Worm (Caenorhabditis elegans) whole organism, L4 larva: ENCODE measurements around the gene D1086.5.
A peak's percentile ranks its signal among the peaks of the same experiment; 100 is the strongest.

Experiments
- F49E8.2 ChIP-seq: sonication (generic microtip); optimal IDR thresholded peaks from 2 replicates; lab custom pipeline; 2016; ENCODE audit warnings: missing compliant biosample characterization, mild to moderate bottlenecking, missing genetic modification characterization, borderline replicate concordance
- Y48G9A.11 ChIP-seq: fragments of 200-800 bp; sonication (Bioruptor generic); IDR thresholded peaks from 2 replicates; pipeline ENCODE4 v1.3.6; 2022; ENCODE audit warnings: missing genetic modification reagents, missing genetic modification characterization, missing compliant biosample characterization
- aha-1 ChIP-seq: fragments of 150-350 bp; peaks from one replicate; lab custom pipeline; 2014; ENCODE audit warnings: missing biosample characterization, missing genetic modification characterization
- ceh-28 ChIP-seq: fragments of 150-350 bp; optimal IDR thresholded peaks from 2 replicates; lab custom pipeline; 2014; ENCODE audit warnings: missing biosample characterization, missing genetic modification reagents, missing genetic modification characterization
- ceh-32 ChIP-seq: sonication (generic microtip); optimal IDR thresholded peaks from 2 replicates; lab custom pipeline; 2016; ENCODE audit warnings: mild to moderate bottlenecking, missing genetic modification characterization, missing compliant biosample characterization; ENCODE audit not compliant: poor library complexity
- ceh-44 ChIP-seq: fragments of 200-800 bp; sonication (Bioruptor generic); IDR thresholded peaks from 2 replicates; pipeline ENCODE4 v1.3.6; 2022; ENCODE audit warnings: missing genetic modification reagents, missing genetic modification characterization, missing compliant biosample characterization
- ceh-82 ChIP-seq: sonication (generic microtip); optimal IDR thresholded peaks from 2 replicates; lab custom pipeline; 2017; ENCODE audit warnings: missing biosample characterization, missing genetic modification characterization
- daf-12 ChIP-seq: fragments of 150-350 bp; optimal IDR thresholded peaks from 2 replicates; lab custom pipeline; 2014; ENCODE audit warnings: missing biosample characterization, missing genetic modification reagents, missing genetic modification characterization
- daf-16 ChIP-seq, 3 experiments: sonication (generic microtip); optimal IDR thresholded peaks; 2 replicates each; lab custom pipeline; 2016 to 2017; ENCODE audit warnings: missing genetic modification characterization in 3 of 3, missing genetic modification reagents in 3 of 3, mild to moderate bottlenecking in 2 of 3, missing compliant biosample characterization in 2 of 3, missing biosample characterization in 1 of 3, moderate library complexity in 1 of 3
- dmd-6 ChIP-seq: fragments of 200-800 bp; sonication (Bioruptor generic); IDR thresholded peaks from 2 replicates; pipeline ENCODE4 v1.3.6; 2022; ENCODE audit warnings: missing genetic modification reagents, missing genetic modification characterization, missing compliant biosample characterization
- dpl-1 ChIP-seq: fragments of 150-350 bp; optimal IDR thresholded peaks from 2 replicates; lab custom pipeline; 2014; ENCODE audit warnings: missing biosample characterization, missing genetic modification reagents, missing genetic modification characterization
- dve-1 ChIP-seq: sonication (generic microtip); optimal IDR thresholded peaks from 2 replicates; lab custom pipeline; 2017; ENCODE audit warnings: antibody characterized with exemption, mild to moderate bottlenecking, missing genetic modification characterization, missing compliant biosample characterization; ENCODE audit not compliant: insufficient read depth
- hlh-11 ChIP-seq: fragments of 200-800 bp; sonication (Bioruptor generic); optimal IDR thresholded peaks from 2 replicates; lab custom pipeline; 2018; ENCODE audit warnings: mild to moderate bottlenecking, missing genetic modification characterization, missing compliant biosample characterization
- jun-1 ChIP-seq: fragments of 150-350 bp; optimal IDR thresholded peaks from 2 replicates; lab custom pipeline; 2014; ENCODE audit warnings: missing biosample characterization, missing genetic modification reagents, missing genetic modification characterization
- lir-3 ChIP-seq: sonication (generic microtip); optimal IDR thresholded peaks from 2 replicates; lab custom pipeline; 2016; ENCODE audit warnings: mild to moderate bottlenecking, missing genetic modification characterization, missing compliant biosample characterization
- madf-5 ChIP-seq, 2 experiments: fragments of 200-800 bp; sonication (Bioruptor generic); IDR thresholded peaks; 2 replicates each; pipeline ENCODE4 v1.3.6; 2022; ENCODE audit warnings: missing compliant biosample characterization in 2 of 2, missing genetic modification characterization in 2 of 2
- mdt-29 ChIP-seq: fragments of 200-800 bp; sonication (Bioruptor generic); IDR thresholded peaks from 2 replicates; pipeline ENCODE4 v1.3.6; 2022; ENCODE audit warnings: missing genetic modification reagents, missing genetic modification characterization, missing compliant biosample characterization
- mep-1 ChIP-seq: fragments of 150-350 bp; sonication (generic microtip); optimal IDR thresholded peaks from 3 replicates; lab custom pipeline; 2014; ENCODE audit warnings: missing biosample characterization, missing genetic modification characterization
- mes-2 ChIP-seq: sonication (generic microtip); optimal IDR thresholded peaks from 2 replicates; lab custom pipeline; 2016; ENCODE audit warnings: missing genotype, mild to moderate bottlenecking, missing genetic modification characterization, missing compliant biosample characterization; ENCODE audit not compliant: poor library complexity, severe bottlenecking
- mxl-3 ChIP-seq: fragments of 200-800 bp; sonication (Bioruptor generic); optimal IDR thresholded peaks from 2 replicates; lab custom pipeline; 2018; ENCODE audit warnings: mild to moderate bottlenecking, missing genetic modification characterization, missing compliant biosample characterization
- nhr-111 ChIP-seq: fragments of 200-800 bp; sonication (Bioruptor generic); optimal IDR thresholded peaks from 2 replicates; lab custom pipeline; 2018; ENCODE audit warnings: mild to moderate bottlenecking, missing genetic modification characterization, missing compliant biosample characterization
- nhr-25 ChIP-seq: sonication (generic microtip); optimal IDR thresholded peaks from 2 replicates; lab custom pipeline; 2017; ENCODE audit warnings: missing genetic modification characterization, mild to moderate bottlenecking, missing compliant biosample characterization, antibody characterized with exemption, moderate library complexity, borderline replicate concordance; ENCODE audit not compliant: insufficient read depth
- nhr-28 ChIP-seq: fragments of 150-350 bp; optimal IDR thresholded peaks from 2 replicates; lab custom pipeline; 2014; ENCODE audit warnings: missing biosample characterization, missing genetic modification characterization
- nhr-41 ChIP-seq: fragments of 200-800 bp; sonication (Bioruptor generic); IDR thresholded peaks from 2 replicates; pipeline ENCODE4 v1.3.6; 2022; ENCODE audit warnings: missing genetic modification reagents, missing genetic modification characterization, missing compliant biosample characterization
- nhr-76 ChIP-seq: fragments of 150-350 bp; optimal IDR thresholded peaks from 2 replicates; lab custom pipeline; 2014; ENCODE audit warnings: missing biosample characterization, missing genetic modification characterization
- nhr-77 ChIP-seq: fragments of 150-350 bp; optimal IDR thresholded peaks from 2 replicates; lab custom pipeline; 2014; ENCODE audit warnings: missing biosample characterization, missing genetic modification characterization
- pqm-1 ChIP-seq: sonication (generic microtip); optimal IDR thresholded peaks from 2 replicates; lab custom pipeline; 2017; ENCODE audit warnings: missing biosample characterization, missing genetic modification characterization
- rbr-2 ChIP-seq: sonication (generic microtip); optimal IDR thresholded peaks from 2 replicates; lab custom pipeline; 2016; ENCODE audit warnings: missing genotype, missing genetic modification characterization, missing compliant biosample characterization
- snpc-4 ChIP-seq: fragments of 150-350 bp; optimal IDR thresholded peaks from 2 replicates; lab custom pipeline; 2014; ENCODE audit warnings: missing biosample characterization, missing genetic modification characterization
- unc-62 ChIP-seq, 3 experiments: fragments of 150-350 bp in 1 of 3; sonication (generic microtip); optimal IDR thresholded peaks in 2 of 3; peaks in 1 of 3; 1 replicate in 1 of 3; 2 replicates in 2 of 3; lab custom pipeline; 2014 to 2017; ENCODE audit warnings: missing biosample characterization in 3 of 3, missing genetic modification characterization in 3 of 3, missing genetic modification reagents in 3 of 3, missing genotype in 1 of 3
- zfp-2 ChIP-seq: sonication (generic microtip); optimal IDR thresholded peaks from 2 replicates; lab custom pipeline; 2016; ENCODE audit warnings: mild to moderate bottlenecking, missing genetic modification characterization, missing compliant biosample characterization
- zip-2 ChIP-seq: fragments of 150-350 bp; optimal IDR thresholded peaks from 2 replicates; lab custom pipeline; 2014; ENCODE audit warnings: missing biosample characterization, missing genetic modification characterization

Gene D1086.5

DNA sequence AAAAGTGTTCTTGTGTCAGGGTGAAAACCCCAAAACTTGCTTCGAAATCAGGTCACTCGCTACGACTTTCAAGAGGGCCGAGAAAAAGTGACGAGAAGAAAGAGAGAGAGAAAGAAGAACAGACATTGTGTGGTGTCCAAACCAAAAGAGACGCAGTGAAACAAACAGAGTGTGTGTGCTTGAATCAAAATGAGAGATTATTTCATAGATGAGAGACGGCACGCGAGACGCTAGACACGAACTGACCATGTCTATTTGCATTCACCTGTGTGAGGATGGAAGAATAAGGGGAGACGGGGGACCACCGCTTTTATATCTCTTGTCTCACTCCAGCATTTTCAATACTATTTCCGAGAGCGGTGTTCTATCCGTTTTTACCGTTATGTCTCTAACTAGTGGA, 46.0 kb upstream of the D1086.5 start (continued):
- no peak for TF ChIP-seq zip-2
- TF ChIP-seq nhr-41 (GFP tag; lab: Robert Waterston, UW): no peak
- no peak for TF ChIP-seq nhr-76 (tag; lab: Kevin White, UChicago)
- peak; percentile 54 for TF ChIP-seq mes-2 (tag; lab: Kevin White, UChicago)
- TF ChIP-seq mep-1: peak; percentile 78

DNA sequence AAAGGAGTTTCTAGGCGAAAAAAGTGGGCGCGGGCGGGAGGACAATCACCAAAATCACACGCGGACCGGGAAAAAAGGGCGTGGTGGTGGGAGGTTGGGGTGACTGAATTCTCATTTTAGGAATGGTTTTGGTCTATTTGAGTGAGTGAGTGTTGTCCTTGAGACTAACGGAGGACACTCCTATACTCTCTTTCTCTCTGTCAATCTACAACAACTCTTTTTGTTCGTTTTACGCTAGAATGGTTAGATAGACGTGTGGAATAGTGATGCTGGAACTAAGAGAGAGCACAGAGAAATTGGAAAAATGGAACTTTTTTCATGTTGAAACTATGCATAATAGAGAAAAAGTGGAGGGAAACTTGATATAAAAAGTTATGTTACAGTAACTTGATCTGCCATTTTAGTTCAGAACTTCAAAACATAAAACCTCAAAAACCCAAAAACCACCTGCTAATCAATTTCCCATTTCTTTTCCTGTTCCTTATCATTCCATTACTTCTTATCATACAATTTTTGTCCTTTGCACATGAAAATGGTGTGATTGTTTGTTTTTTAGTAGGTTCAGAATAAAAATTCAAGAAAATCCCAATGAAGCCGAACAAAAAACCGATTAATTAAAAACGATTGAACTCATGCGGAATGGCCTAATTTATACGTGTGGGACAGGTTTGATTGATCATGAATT, 44.7 kb upstream of the D1086.5 start:
- TF ChIP-seq F49E8.2 (no peak), snpc-4 (tag; lab: Kevin White, UChicago) (no peak), hlh-11 (tag; lab: Kevin White, UChicago) (peak; percentile 36), dmd-6 (GFP tag; lab: Robert Waterston, UW) (peak; percentile 72), zfp-2 (tag; lab: Kevin White, UChicago) (no peak), dve-1 (tag; lab: Kevin White, UChicago) (peak; percentile 29), nhr-111 (no peak), pqm-1 (tag; lab: Kevin White, UChicago) (peak; percentile 91), mxl-3 (GFP tag; lab: Kevin White, UChicago) (peak; percentile 12), nhr-25 (no peak), jun-1 (tag; lab: Kevin White, UChicago) (no peak), aha-1 (peak; percentile 76), madf-5 (GFP tag; IDR thresholded peaks at IDR 0.05; lab: Robert Waterston, UW) (0 out of 4 replicates have a peak, but pooled peaks of 1 of the 2 experiments have one; percentile 13), daf-16 (GFP tag; optimal IDR thresholded peaks at IDR 0.05; lab: Kevin White, UChicago) (no peak), daf-16 (tag; optimal IDR thresholded peaks at IDR 0.05; lab: Kevin White, UChicago) (peak; percentile 58), nhr-28 (tag; lab: Kevin White, UChicago) (peak; percentile 57), nhr-77 (tag; lab: Kevin White, UChicago) (peak; percentile 48), ceh-28 (tag; lab: Kevin White, UChicago) (no peak)

ce11 chrV:14133002-14133763, 43.0 kb upstream of the D1086.5 start:
- no peak for TF ChIP-seq daf-12
- TF ChIP-seq nhr-28 (tag; lab: Kevin White, UChicago): peak; percentile 29
- no peak for TF ChIP-seq mxl-3 (GFP tag; lab: Kevin White, UChicago)
- no peak for TF ChIP-seq daf-16 (GFP tag; optimal IDR thresholded peaks at IDR 0.05; lab: Kevin White, UChicago)
- TF ChIP-seq daf-16 (tag; optimal IDR thresholded peaks at IDR 0.05; lab: Kevin White, UChicago): peak; percentile 60
- TF ChIP-seq hlh-11 (tag; lab: Kevin White, UChicago): peak; percentile 5
- TF ChIP-seq ceh-32: no peak
- no peak for TF ChIP-seq snpc-4 (tag; lab: Kevin White, UChicago)
- no peak for TF ChIP-seq rbr-2 (tag; lab: Kevin White, UChicago)
- no peak for TF ChIP-seq mdt-29 (GFP tag; lab: Robert Waterston, UW)
- TF ChIP-seq ceh-44 (GFP tag; lab: Robert Waterston, UW): no peak
- peak; percentile 2 for TF ChIP-seq ceh-28 (tag; lab: Kevin White, UChicago)
- TF ChIP-seq mes-2 (tag; lab: Kevin White, UChicago): peak; percentile 53
- no peak for TF ChIP-seq lir-3 (tag; lab: Kevin White, UChicago)
- peak; percentile 14 for TF ChIP-seq dpl-1
- peak; percentile 43 for TF ChIP-seq dmd-6 (GFP tag; lab: Robert Waterston, UW)
- TF ChIP-seq, all 104 proteins: peak for 7

DNA sequence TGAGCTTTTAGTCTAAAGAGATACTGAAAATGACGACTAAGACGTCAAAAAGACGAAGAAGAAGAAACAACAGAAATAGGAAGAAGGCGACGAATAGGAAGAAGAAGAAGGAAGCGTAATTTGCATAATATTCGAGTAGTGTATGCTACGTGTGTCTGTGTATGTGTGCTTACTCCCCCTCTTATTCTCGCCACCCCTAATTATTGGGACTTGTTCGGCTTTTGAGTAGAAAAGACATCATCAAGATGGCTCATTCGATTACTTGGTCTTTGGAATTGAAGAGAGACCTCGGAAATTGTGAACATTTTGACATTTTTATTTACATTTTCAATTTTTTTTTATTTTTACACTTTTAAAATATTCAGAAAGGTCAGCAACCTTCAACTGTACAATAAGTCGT, 40.1 kb upstream of the D1086.5 start:
- no peak for TF ChIP-seq Y48G9A.11 (GFP tag; lab: Robert Waterston, UW)
- TF ChIP-seq unc-62 (GFP tag; optimal IDR thresholded peaks at IDR 0.05 in 1 of 2; lab: Kevin White, UChicago): peak in 1 of 2 experiments; percentile 57
- TF ChIP-seq unc-62 (tag; optimal IDR thresholded peaks at IDR 0.05; lab: Kevin White, UChicago): no peak
- TF ChIP-seq ceh-82: no peak
